Fruit fly (Drosophila melanogaster): ENCODE measurements around the gene CG12523.

Gene CG12523

DNA sequence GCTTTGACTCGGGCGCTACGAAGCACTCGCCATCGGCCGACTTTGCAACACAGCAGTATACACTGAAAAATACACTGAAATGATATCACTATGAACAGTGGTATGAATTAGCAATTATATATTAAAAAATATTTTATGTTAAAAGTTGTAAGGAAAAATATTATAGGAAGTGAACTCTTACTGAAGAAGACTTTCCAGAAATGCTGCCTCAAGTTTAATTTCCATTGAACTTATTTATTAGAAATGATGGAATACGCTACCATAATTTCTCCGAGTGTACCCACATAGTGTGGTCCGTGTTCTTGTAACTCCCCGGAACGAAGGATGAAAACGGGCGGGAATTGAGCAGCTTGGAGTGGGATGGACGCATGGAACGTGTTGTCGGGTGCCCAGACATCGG lies 43.4 kb upstream of the CG12523 start:
- no peak for TF ChIP-seq CG8359 (GFP tag; optimal IDR thresholded peaks at IDR 0.05; ENCODE audit: borderline replicate concordance)
- no peak for TF ChIP-seq Deaf1 (tag; optimal IDR thresholded peaks at IDR 0.05)
- peak; percentile 39 for TF ChIP-seq CG11504 (tag; optimal IDR thresholded peaks at IDR 0.05)
- TF ChIP-seq tio (GFP tag; optimal IDR thresholded peaks at IDR 0.05) = peak; percentile 10
- no peak for TF ChIP-seq grn (GFP tag; optimal IDR thresholded peaks at IDR 0.05)
- TF ChIP-seq en (GFP tag; optimal IDR thresholded peaks at IDR 0.05) = no peak
- peak; percentile 7 for TF ChIP-seq phol (tag; optimal IDR thresholded peaks at IDR 0.05)
- peak; percentile 3 for TF ChIP-seq CG18262 (tag; optimal IDR thresholded peaks at IDR 0.05)
- TF ChIP-seq CG4360 (GFP tag; IDR thresholded peaks at IDR 0.05) = no peak
- TF ChIP-seq CG3838 (GFP tag; optimal IDR thresholded peaks at IDR 0.05) = no peak
- TF ChIP-seq C15 (GFP tag; IDR thresholded peaks at IDR 0.05) = no peak
- no peak for TF ChIP-seq CG12155 (GFP tag; optimal IDR thresholded peaks at IDR 0.05)
- no peak for TF ChIP-seq CG31224 (GFP tag; IDR thresholded peaks at IDR 0.05)
- no peak for TF ChIP-seq B-H2 (GFP tag; optimal IDR thresholded peaks at IDR 0.05)
- TF ChIP-seq trh (GFP tag; optimal IDR thresholded peaks at IDR 0.05) = no peak
- TF ChIP-seq Med (GFP tag) = peak; percentile 32
- no peak for TF ChIP-seq CG4820 (GFP tag; optimal IDR thresholded peaks at IDR 0.05)
- TF ChIP-seq jing (GFP tag; optimal IDR thresholded peaks at IDR 0.05) = no peak
- TF ChIP-seq ssp (GFP tag; IDR thresholded peaks at IDR 0.05) = no peak
- TF ChIP-seq Adf1 (GFP tag; IDR thresholded peaks at IDR 0.05) = no peak
- no peak for TF ChIP-seq CG2202 (tag; optimal IDR thresholded peaks at IDR 0.05)
- TF ChIP-seq CG12104 (GFP tag; optimal IDR thresholded peaks at IDR 0.05) = no peak
- no peak for TF ChIP-seq Antp (GFP tag; optimal IDR thresholded peaks at IDR 0.05)
- TF ChIP-seq crc (GFP tag; optimal IDR thresholded peaks at IDR 0.05) = no peak
- TF ChIP-seq stwl (tag; optimal IDR thresholded peaks at IDR 0.05) = no peak
- no peak for TF ChIP-seq CG10431 (GFP tag; optimal IDR thresholded peaks at IDR 0.05)
- no peak for TF ChIP-seq CG6689 (GFP tag; IDR thresholded peaks at IDR 0.05)
- TF ChIP-seq Dek (tag; optimal IDR thresholded peaks at IDR 0.05) = no peak
- no peak for TF ChIP-seq jigr1 (GFP tag; IDR thresholded peaks at IDR 0.05)
- peak; percentile 4 for TF ChIP-seq CG2712 (tag; optimal IDR thresholded peaks at IDR 0.05)
- no peak for TF ChIP-seq CG8944 (GFP tag; optimal IDR thresholded peaks at IDR 0.05)
- no peak for TF ChIP-seq Scr (GFP tag; IDR thresholded peaks at IDR 0.05; ENCODE audit: partially characterized antibody)
- TF ChIP-seq CG11696 (GFP tag; IDR thresholded peaks at IDR 0.05) = no peak
- TF ChIP-seq kni (GFP tag; optimal IDR thresholded peaks at IDR 0.05) = no peak
- no peak for TF ChIP-seq CG7372 (GFP tag; IDR thresholded peaks at IDR 0.05)
- no peak for TF ChIP-seq repo (GFP tag; optimal IDR thresholded peaks at IDR 0.05)
- TF ChIP-seq Dp (GFP tag; optimal IDR thresholded peaks at IDR 0.05) = no peak
- TF ChIP-seq Bteb2 (GFP tag; optimal IDR thresholded peaks at IDR 0.05) = no peak
- TF ChIP-seq Lhr (GFP tag; optimal IDR thresholded peaks at IDR 0.05) = no peak
- TF ChIP-seq Fer3 (tag; optimal IDR thresholded peaks at IDR 0.05) = no peak
- no peak for TF ChIP-seq CG3065 (GFP tag; optimal IDR thresholded peaks at IDR 0.05)
- TF ChIP-seq Abd-B (GFP tag; optimal IDR thresholded peaks at IDR 0.05) = no peak
- peak; percentile 0 for TF ChIP-seq CG2678 (tag; optimal IDR thresholded peaks at IDR 0.05)
- no peak for TF ChIP-seq CG14860 (GFP tag; IDR thresholded peaks at IDR 0.05; ENCODE audit: partially characterized antibody)
- no peak for TF ChIP-seq CG3407 (GFP tag; optimal IDR thresholded peaks at IDR 0.05)
- no peak for TF ChIP-seq Fer2 (tag; optimal IDR thresholded peaks at IDR 0.05)
- TF ChIP-seq dan (GFP tag; IDR thresholded peaks at IDR 0.05) = no peak
- TF ChIP-seq ttk (GFP tag; IDR thresholded peaks at IDR 0.05) = no peak
- no peak for TF ChIP-seq Gsc (GFP tag; IDR thresholded peaks at IDR 0.05)
- TF ChIP-seq CG17612 (GFP tag; IDR thresholded peaks at IDR 0.05) = no peak
- TF ChIP-seq bsh (GFP tag; optimal IDR thresholded peaks at IDR 0.05) = peak; percentile 29 to 78
- no peak for TF ChIP-seq CG3726 (GFP tag; IDR thresholded peaks at IDR 0.05)
